Worm (Caenorhabditis elegans): ENCODE results near the gene ZC8.6.

ZC8.6 gene

ce11 chrX:4932023-4932422 is 65.4 kb downstream of the ZC8.6 start:
- TF ChIP-seq pha-4 (tag; optimal IDR thresholded peaks at IDR 0.05) (no peak), ceh-9 (tag; optimal IDR thresholded peaks at IDR 0.05) (no peak), nhr-77 (tag; optimal IDR thresholded peaks at IDR 0.05) (no peak)

- TF ChIP-seq nhr-12 (tag; optimal IDR thresholded peaks at IDR 0.05) = no peak
- TF ChIP-seq pha-4 (tag; optimal IDR thresholded peaks at IDR 0.05) = no peak
- TF ChIP-seq ZK546.5 (tag; optimal IDR thresholded peaks at IDR 0.05) = no peak
- TF ChIP-seq eor-1 (tag; optimal IDR thresholded peaks at IDR 0.05) = no peak
- TF ChIP-seq ztf-11 (tag; optimal IDR thresholded peaks at IDR 0.05) = no peak
- TF ChIP-seq egl-5 (tag; optimal IDR thresholded peaks at IDR 0.05) = no peak
- TF ChIP-seq unc-39 (tag; optimal IDR thresholded peaks at IDR 0.05) = no peak
- TF ChIP-seq jun-1 (tag; optimal IDR thresholded peaks at IDR 0.05) = no peak
- no peak for TF ChIP-seq lin-15B (tag; optimal IDR thresholded peaks at IDR 0.05)
- no peak for TF ChIP-seq mml-1 (tag; optimal IDR thresholded peaks at IDR 0.05)
- TF ChIP-seq nhr-23 (tag; optimal IDR thresholded peaks at IDR 0.05) = no peak
- no peak for TF ChIP-seq lin-39 (tag; optimal IDR thresholded peaks at IDR 0.05)
- TF ChIP-seq mdl-1 (tag; optimal IDR thresholded peaks at IDR 0.05) = no peak
- no peak for TF ChIP-seq zag-1 (tag; optimal IDR thresholded peaks at IDR 0.05)
- TF ChIP-seq nhr-67 (tag; optimal IDR thresholded peaks at IDR 0.05) = no peak
- TF ChIP-seq ama-1 (optimal IDR thresholded peaks at IDR 0.05) = no peak
- no peak for TF ChIP-seq lsy-12 (tag; optimal IDR thresholded peaks at IDR 0.05)
- no peak for TF ChIP-seq snpc-4 (tag; optimal IDR thresholded peaks at IDR 0.05)
Observed at ce11 chrX:4929657-4930056, 67.7 kb downstream of the ZC8.6 start, which contains the start of gene mct-4. Gene mct-4 (minus strand): TSS chrX:4929757.

ce11 chrX:4928118-4928517 is 69.3 kb downstream of the ZC8.6 start:
- TF ChIP-seq nfya-1 (tag; optimal IDR thresholded peaks at IDR 0.05; ENCODE audit: insufficient read depth) (no peak), elt-2 (tag; optimal IDR thresholded peaks at IDR 0.05) (peak; percentile 73), pqm-1 (tag; optimal IDR thresholded peaks at IDR 0.05) (peak; percentile 35)

Data from whole organism, L3 larva.